Worm (Caenorhabditis elegans) whole organism, L3 larva: ENCODE data around the gene B0457.2.

Source experiments
- ceh-82 ChIP-seq: fragments of 150-350 bp; optimal IDR thresholded peaks from 2 replicates; lab custom pipeline; 2014; ENCODE audit warnings: missing biosample characterization, missing genetic modification characterization
- nfya-1 ChIP-seq: sonication (generic microtip); optimal IDR thresholded peaks from 2 replicates; lab custom pipeline; 2017; ENCODE audit warnings: missing genetic modification characterization, mild to moderate bottlenecking, missing compliant biosample characterization, antibody characterized with exemption, moderate library complexity; ENCODE audit not compliant: insufficient read depth
- nhr-76 ChIP-seq: fragments of 150-350 bp; sonication (generic microtip); optimal IDR thresholded peaks from 5 replicates; lab custom pipeline; 2014; ENCODE audit warnings: missing biosample characterization, missing genetic modification characterization
- skn-1 ChIP-seq: fragments of 150-350 bp; optimal IDR thresholded peaks from 2 replicates; lab custom pipeline; 2014; ENCODE audit warnings: missing biosample characterization, missing genetic modification characterization

- no peak for TF ChIP-seq nfya-1 (tag; lab: Kevin White, UChicago)
- TF ChIP-seq skn-1: no peak
- no peak for TF ChIP-seq nhr-76 (tag; lab: Kevin White, UChicago)
- TF ChIP-seq ceh-82: no peak
Observed at ce11 chrII:8964049-8964448, 37.7 kb upstream of the B0457.2 start, which contains the start of gene sftd-3.
